Worm (Caenorhabditis elegans) whole organism, L4 larva: ENCODE data around the gene prx-12.

Source experiments
- F26F4.8 ChIP-seq: fragments of 200-800 bp; sonication (Bioruptor generic); conservative IDR thresholded peaks from 2 replicates; pipeline ENCODE4 v1.3.6; 2022; ENCODE audit warnings: missing genetic modification characterization, missing compliant biosample characterization
- F37D6.2 ChIP-seq: sonication (generic microtip); optimal IDR thresholded peaks from 2 replicates; lab custom pipeline; 2016; ENCODE audit warnings: mild to moderate bottlenecking, missing genetic modification characterization, missing compliant biosample characterization
- T20F7.1 ChIP-seq: fragments of 200-800 bp; sonication (Bioruptor generic); optimal IDR thresholded peaks from 2 replicates; lab custom pipeline; 2018; ENCODE audit warnings: mild to moderate bottlenecking, missing genetic modification characterization, missing compliant biosample characterization
- Y105C5A.15 ChIP-seq: fragments of 200-800 bp; sonication (Bioruptor generic); IDR thresholded peaks from 2 replicates; pipeline ENCODE4 v1.3.6; 2022; ENCODE audit warnings: missing genetic modification characterization, missing compliant biosample characterization
- ZK546.5 ChIP-seq, 2 experiments: sonication (generic microtip); optimal IDR thresholded peaks; 2 replicates each; lab custom pipeline; 2017; ENCODE audit warnings: missing biosample characterization in 2 of 2, missing genetic modification characterization in 2 of 2
- aly-2 ChIP-seq: sonication (generic microtip); optimal IDR thresholded peaks from 2 replicates; lab custom pipeline; 2018; ENCODE audit warnings: missing biosample characterization, missing genetic modification characterization
- ama-1 ChIP-seq: fragments of 150-350 bp; optimal IDR thresholded peaks from 2 replicates; lab custom pipeline; 2014; ENCODE audit warnings: inconsistent platforms, mixed read lengths
- ces-1 ChIP-seq: fragments of 150-350 bp; sonication (generic microtip); optimal IDR thresholded peaks from 4 replicates; lab custom pipeline; 2014; ENCODE audit warnings: missing biosample characterization, missing genetic modification reagents, missing genetic modification characterization
- cey-2 ChIP-seq: sonication (generic microtip); optimal IDR thresholded peaks from 3 replicates; lab custom pipeline; 2017; ENCODE audit warnings: missing genetic modification characterization, mild to moderate bottlenecking, missing compliant biosample characterization, antibody characterized with exemption, borderline replicate concordance; ENCODE audit not compliant: insufficient read depth
- daf-16 ChIP-seq, 3 experiments: sonication (generic microtip); optimal IDR thresholded peaks; 2 replicates each; lab custom pipeline; 2016 to 2017; ENCODE audit warnings: missing genetic modification characterization in 3 of 3, missing genetic modification reagents in 3 of 3, mild to moderate bottlenecking in 2 of 3, missing compliant biosample characterization in 2 of 3, missing biosample characterization in 1 of 3, moderate library complexity in 1 of 3
- daf-8 ChIP-seq: fragments of 200-800 bp; sonication (Bioruptor generic); IDR thresholded peaks from 2 replicates; pipeline ENCODE4 v1.3.6; 2022; ENCODE audit warnings: missing genetic modification characterization, missing compliant biosample characterization
- dmd-6 ChIP-seq: fragments of 200-800 bp; sonication (Bioruptor generic); IDR thresholded peaks from 2 replicates; pipeline ENCODE4 v1.3.6; 2022; ENCODE audit warnings: missing genetic modification reagents, missing genetic modification characterization, missing compliant biosample characterization
- fos-1 ChIP-seq: fragments of 150-350 bp; optimal IDR thresholded peaks from 2 replicates; lab custom pipeline; 2014; ENCODE audit warnings: missing biosample characterization, missing genetic modification characterization
- gei-8 ChIP-seq: fragments of 200-800 bp; sonication (Bioruptor generic); optimal IDR thresholded peaks from 2 replicates; lab custom pipeline; 2018; ENCODE audit warnings: mild to moderate bottlenecking, missing genetic modification characterization, missing compliant biosample characterization
- hif-1 ChIP-seq, 2 experiments: sonication (generic microtip); optimal IDR thresholded peaks; 2 replicates each; lab custom pipeline; 2016 to 2017; ENCODE audit warnings: missing compliant biosample characterization in 2 of 2, missing genetic modification characterization in 2 of 2, missing genetic modification reagents in 2 of 2, missing genotype in 2 of 2, mild to moderate bottlenecking in 1 of 2
- hlh-11 ChIP-seq: fragments of 200-800 bp; sonication (Bioruptor generic); optimal IDR thresholded peaks from 2 replicates; lab custom pipeline; 2018; ENCODE audit warnings: mild to moderate bottlenecking, missing genetic modification characterization, missing compliant biosample characterization
- hlh-30 ChIP-seq: sonication (generic microtip); optimal IDR thresholded peaks from 2 replicates; lab custom pipeline; 2017; ENCODE audit warnings: antibody characterized with exemption, mild to moderate bottlenecking, missing genetic modification characterization, missing compliant biosample characterization; ENCODE audit not compliant: insufficient read depth
- hmg-1.1 ChIP-seq: fragments of 200-800 bp; sonication (Bioruptor generic); IDR thresholded peaks from 2 replicates; pipeline ENCODE4 v1.3.6; 2022; ENCODE audit warnings: missing genetic modification reagents, missing genetic modification characterization, missing compliant biosample characterization
- jun-1 ChIP-seq: fragments of 150-350 bp; optimal IDR thresholded peaks from 2 replicates; lab custom pipeline; 2014; ENCODE audit warnings: missing biosample characterization, missing genetic modification reagents, missing genetic modification characterization
- lin-13 ChIP-seq: fragments of 150-350 bp; optimal IDR thresholded peaks from 2 replicates; lab custom pipeline; 2014; ENCODE audit warnings: missing biosample characterization, missing genetic modification reagents, missing genetic modification characterization
- lin-29 ChIP-seq: fragments of 200-800 bp; sonication (Bioruptor generic); IDR thresholded peaks from 2 replicates; pipeline ENCODE4 v1.3.6; 2022; ENCODE audit warnings: missing genetic modification reagents, missing genetic modification characterization, missing compliant biosample characterization
- lin-38 ChIP-seq: fragments of 200-800 bp; sonication (Bioruptor generic); IDR thresholded peaks from 2 replicates; pipeline ENCODE4 v1.3.6; 2022; ENCODE audit warnings: missing genetic modification reagents, missing genetic modification characterization, missing compliant biosample characterization
- lsy-2 ChIP-seq, 2 experiments: fragments of 150-350 bp in 1 of 2; sonication (generic microtip) in 1 of 2; optimal IDR thresholded peaks; 2 replicates each; lab custom pipeline; 2014 to 2017; ENCODE audit warnings: missing biosample characterization in 2 of 2, missing genetic modification characterization in 2 of 2
- madf-5 ChIP-seq, 2 experiments: fragments of 200-800 bp; sonication (Bioruptor generic); IDR thresholded peaks; 2 replicates each; pipeline ENCODE4 v1.3.6; 2022; ENCODE audit warnings: missing compliant biosample characterization in 2 of 2, missing genetic modification characterization in 2 of 2
- madf-9 ChIP-seq: fragments of 200-800 bp; sonication (Bioruptor generic); conservative IDR thresholded peaks from 2 replicates; pipeline ENCODE4 v1.3.6; 2022; ENCODE audit warnings: missing genetic modification reagents, missing genetic modification characterization, missing compliant biosample characterization
- mdl-1 ChIP-seq, 2 experiments: fragments of 150-350 bp in 1 of 2; sonication (generic microtip) in 1 of 2; optimal IDR thresholded peaks; 2 replicates each; lab custom pipeline; 2014 to 2017; ENCODE audit warnings: missing biosample characterization in 2 of 2, missing genetic modification characterization in 2 of 2
- mdt-29 ChIP-seq: fragments of 200-800 bp; sonication (Bioruptor generic); IDR thresholded peaks from 2 replicates; pipeline ENCODE4 v1.3.6; 2022; ENCODE audit warnings: missing genetic modification reagents, missing genetic modification characterization, missing compliant biosample characterization
- mep-1 ChIP-seq: fragments of 150-350 bp; sonication (generic microtip); optimal IDR thresholded peaks from 3 replicates; lab custom pipeline; 2014; ENCODE audit warnings: missing biosample characterization, missing genetic modification characterization
- mxl-3 ChIP-seq: fragments of 200-800 bp; sonication (Bioruptor generic); optimal IDR thresholded peaks from 2 replicates; lab custom pipeline; 2018; ENCODE audit warnings: mild to moderate bottlenecking, missing genetic modification characterization, missing compliant biosample characterization
- nhr-10 ChIP-seq: fragments of 150-350 bp; optimal IDR thresholded peaks from 2 replicates; lab custom pipeline; 2014; ENCODE audit warnings: missing biosample characterization, missing genetic modification characterization
- nhr-237 ChIP-seq: sonication (generic microtip); optimal IDR thresholded peaks from 2 replicates; lab custom pipeline; 2017; ENCODE audit warnings: missing biosample characterization, missing genetic modification characterization
- nhr-25 ChIP-seq: sonication (generic microtip); optimal IDR thresholded peaks from 2 replicates; lab custom pipeline; 2017; ENCODE audit warnings: missing genetic modification characterization, mild to moderate bottlenecking, missing compliant biosample characterization, antibody characterized with exemption, moderate library complexity, borderline replicate concordance; ENCODE audit not compliant: insufficient read depth
- nhr-48 ChIP-seq: sonication (generic microtip); optimal IDR thresholded peaks from 2 replicates; lab custom pipeline; 2016; ENCODE audit warnings: mild to moderate bottlenecking, missing genetic modification characterization, missing compliant biosample characterization
- nhr-6 ChIP-seq: fragments of 150-350 bp; optimal IDR thresholded peaks from 2 replicates; lab custom pipeline; 2014; ENCODE audit warnings: missing biosample characterization, missing genetic modification characterization
- nhr-76 ChIP-seq: fragments of 150-350 bp; optimal IDR thresholded peaks from 2 replicates; lab custom pipeline; 2014; ENCODE audit warnings: missing biosample characterization, missing genetic modification characterization
- nhr-77 ChIP-seq: fragments of 150-350 bp; optimal IDR thresholded peaks from 2 replicates; lab custom pipeline; 2014; ENCODE audit warnings: missing biosample characterization, missing genetic modification characterization
- pha-4 ChIP-seq, 2 experiments: fragments of 150-350 bp in 1 of 2; fragments of 200-800 bp in 1 of 2; sonication (Bioruptor generic) in 1 of 2; IDR thresholded peaks in 1 of 2; optimal IDR thresholded peaks in 1 of 2; 2 replicates each; pipeline versions ENCODE4 v1.3.6 to Lab custom; 2014 to 2022; ENCODE audit warnings: missing genetic modification characterization in 2 of 2, missing genetic modification reagents in 2 of 2, missing biosample characterization in 1 of 2, missing compliant biosample characterization in 1 of 2
- pqm-1 ChIP-seq: sonication (generic microtip); optimal IDR thresholded peaks from 2 replicates; lab custom pipeline; 2017; ENCODE audit warnings: missing biosample characterization, missing genetic modification characterization
- rbr-2 ChIP-seq: sonication (generic microtip); optimal IDR thresholded peaks from 2 replicates; lab custom pipeline; 2016; ENCODE audit warnings: missing genotype, missing genetic modification characterization, missing compliant biosample characterization
- saeg-2 ChIP-seq: fragments of 200-800 bp; sonication (Bioruptor generic); IDR thresholded peaks from 2 replicates; pipeline ENCODE4 v1.3.6; 2022; ENCODE audit warnings: missing genetic modification reagents, missing genetic modification characterization, missing compliant biosample characterization
- skn-1 ChIP-seq: fragments of 150-350 bp; optimal IDR thresholded peaks from 2 replicates; lab custom pipeline; 2014; ENCODE audit warnings: missing biosample characterization, missing genetic modification characterization
- spr-1 ChIP-seq: sonication (generic microtip); optimal IDR thresholded peaks from 2 replicates; lab custom pipeline; 2016; ENCODE audit warnings: mild to moderate bottlenecking, missing genetic modification characterization, missing compliant biosample characterization
- spr-3 ChIP-seq: fragments of 200-800 bp; sonication (Bioruptor generic); optimal IDR thresholded peaks from 2 replicates; lab custom pipeline; 2018; ENCODE audit warnings: mild to moderate bottlenecking, missing genetic modification characterization, missing compliant biosample characterization
- tag-97 ChIP-seq: fragments of 200-800 bp; sonication (Bioruptor generic); IDR thresholded peaks from 2 replicates; pipeline ENCODE4 v1.3.6; 2022; ENCODE audit warnings: missing genetic modification characterization, missing compliant biosample characterization
- unc-130 ChIP-seq: sonication (generic microtip); optimal IDR thresholded peaks from 2 replicates; lab custom pipeline; 2016; ENCODE audit warnings: missing genetic modification reagents, missing genetic modification characterization, missing compliant biosample characterization
- unc-39 ChIP-seq: sonication (generic microtip); optimal IDR thresholded peaks from 2 replicates; lab custom pipeline; 2017; ENCODE audit warnings: missing biosample characterization, missing genetic modification characterization
- zfp-2 ChIP-seq: sonication (generic microtip); optimal IDR thresholded peaks from 2 replicates; lab custom pipeline; 2016; ENCODE audit warnings: mild to moderate bottlenecking, missing genetic modification characterization, missing compliant biosample characterization
- zfp-3 ChIP-seq: fragments of 200-800 bp; sonication (Bioruptor generic); conservative IDR thresholded peaks from 2 replicates; pipeline ENCODE4 v1.3.6; 2022; ENCODE audit warnings: missing genetic modification reagents, missing genetic modification characterization, missing compliant biosample characterization
- zip-2 ChIP-seq: fragments of 150-350 bp; optimal IDR thresholded peaks from 2 replicates; lab custom pipeline; 2014; ENCODE audit warnings: missing biosample characterization, missing genetic modification characterization
- ztf-7 ChIP-seq: fragments of 150-350 bp; optimal IDR thresholded peaks from 2 replicates; lab custom pipeline; 2014; ENCODE audit warnings: missing biosample characterization, missing genetic modification characterization

Gene prx-12

ce11 chrX:11409457-11409856, 16.4 kb downstream of the prx-12 start:
- TF ChIP-seq hif-1 (tag; optimal IDR thresholded peaks at IDR 0.05; lab: Kevin White, UChicago) (peak in 1 of 2 experiments; percentile 42), hlh-30 (tag; lab: Kevin White, UChicago) (peak; percentile 75), spr-3 (GFP tag; lab: Kevin White, UChicago) (no peak), nhr-10 (tag; lab: Kevin White, UChicago) (no peak), pha-4 (GFP tag; IDR thresholded peaks at IDR 0.05; lab: Robert Waterston, UW) (peak; percentile 28; the same call in 1 of the 2 replicates), pha-4 (tag; optimal IDR thresholded peaks at IDR 0.05; lab: Kevin White, UChicago) (peak; percentile 50), jun-1 (tag; lab: Kevin White, UChicago) (no peak), nhr-76 (tag; lab: Kevin White, UChicago) (no peak), hlh-11 (peak; percentile 85), F26F4.8 (GFP tag; lab: Robert Waterston, UW) (no peak), saeg-2 (GFP tag; lab: Robert Waterston, UW) (no peak), lsy-2 (tag; optimal IDR thresholded peaks at IDR 0.05; lab: Kevin White, UChicago) (peak in 1 of 2 experiments; percentile 39), daf-16 (GFP tag; optimal IDR thresholded peaks at IDR 0.05; lab: Kevin White, UChicago) (peak in 1 of 2 experiments; percentile 87), daf-16 (tag; optimal IDR thresholded peaks at IDR 0.05; lab: Kevin White, UChicago) (peak; percentile 64), nhr-48 (peak; percentile 20), fos-1 (tag; lab: Kevin White, UChicago) (no peak), nhr-25 (tag; lab: Kevin White, UChicago) (no peak), zfp-2 (tag; lab: Kevin White, UChicago) (no peak), unc-39 (tag; lab: Kevin White, UChicago) (no peak), mdt-29 (GFP tag; lab: Robert Waterston, UW) (peak; percentile 47; the same call in 1 of the 2 replicates), madf-9 (GFP tag; lab: Robert Waterston, UW) (no peak), mep-1 (tag; lab: Kevin White, UChicago) (no peak), skn-1 (tag; lab: Kevin White, UChicago) (no peak), zip-2 (tag; lab: Kevin White, UChicago) (peak; percentile 41), F37D6.2 (no peak), lin-38 (GFP tag; lab: Robert Waterston, UW) (0 out of 2 replicates have a peak, but pooled peaks have one; percentile 12), nhr-6 (tag; lab: Kevin White, UChicago) (no peak), gei-8 (GFP tag; lab: Kevin White, UChicago) (no peak), mdl-1 (tag; optimal IDR thresholded peaks at IDR 0.05; lab: Kevin White, UChicago) (peak in 1 of 2 experiments; percentile 12), ZK546.5 (tag; optimal IDR thresholded peaks at IDR 0.05; lab: Kevin White, UChicago) (no peak), hmg-1.1 (GFP tag; lab: Robert Waterston, UW) (no peak), daf-8 (GFP tag; lab: Robert Waterston, UW) (no peak), cey-2 (no peak), pqm-1 (tag; lab: Kevin White, UChicago) (no peak), rbr-2 (no peak), aly-2 (no peak), nhr-237 (tag; lab: Kevin White, UChicago) (no peak), lin-13 (GFP tag; lab: Kevin White, UChicago) (no peak), lin-29 (no peak), T20F7.1 (GFP tag; lab: Kevin White, UChicago) (no peak), tag-97 (GFP tag; lab: Robert Waterston, UW) (no peak), madf-5 (GFP tag; IDR thresholded peaks at IDR 0.05; lab: Robert Waterston, UW) (no peak), Y105C5A.15 (GFP tag; lab: Robert Waterston, UW) (no peak), nhr-77 (tag; lab: Kevin White, UChicago) (peak; percentile 59), ztf-7 (tag; lab: Kevin White, UChicago) (no peak), spr-1 (tag; lab: Kevin White, UChicago) (no peak), ama-1 (lab: Kevin White, UChicago) (no peak), dmd-6 (GFP tag; lab: Robert Waterston, UW) (peak; percentile 60), unc-130 (GFP tag; lab: Kevin White, UChicago) (no peak), ces-1 (no peak), zfp-3 (GFP tag; lab: Robert Waterston, UW) (no peak), mxl-3 (GFP tag; lab: Kevin White, UChicago) (peak; percentile 8)
